Worm (Caenorhabditis elegans): ENCODE measurements around the gene F36F12.2.
"Not testable (repeated sequence)": the region's sequence is repeated elsewhere in the genome, so short reads cannot be mapped to it uniquely, and the experiment has no call there.

ce11 chrV:2144408-2144807, 49.3 kb upstream of the F36F12.2 start, which contains the start of gene F22F7.12:
- not testable (repeated sequence) for TF ChIP-seq ceh-18 (tag; optimal IDR thresholded peaks at IDR 0.05); pha-2 (tag; optimal IDR thresholded peaks at IDR 0.05); fkh-10 (GFP tag; optimal IDR thresholded peaks at IDR 0.05); ama-1 (optimal IDR thresholded peaks at IDR 0.05); lim-6 (tag; optimal IDR thresholded peaks at IDR 0.05); pax-1 (tag; optimal IDR thresholded peaks at IDR 0.05); ceh-22 (tag; optimal IDR thresholded peaks at IDR 0.05); dmd-4 (tag; optimal IDR thresholded peaks at IDR 0.05; ENCODE audit: borderline replicate concordance); ceh-34 (tag; optimal IDR thresholded peaks at IDR 0.05); K09A11.1 (tag; optimal IDR thresholded peaks at IDR 0.05; ENCODE audit: insufficient read depth); C38D4.7 (GFP tag; optimal IDR thresholded peaks at IDR 0.05); nfya-1 (tag; optimal IDR thresholded peaks at IDR 0.05); sdc-2 (tag; optimal IDR thresholded peaks at IDR 0.05); sox-4 (tag; optimal IDR thresholded peaks at IDR 0.05)

Data from whole organism, late embryonic.